Fruit fly (Drosophila melanogaster) whole organism, embryonic: ENCODE data around the gene ana1.

ENCODE experiments used
- Ada2b ChIP-seq: fragments of 200-800 bp; sonication (Bioruptor generic); IDR thresholded peaks from 2 replicates; pipeline ENCODE4 v1.3.6; 2022; ENCODE audit warnings: missing biosample characterization, missing genetic modification characterization
- Awh ChIP-seq: fragments of 200-800 bp; sonication (Bioruptor generic); IDR thresholded peaks from 2 replicates; pipeline ENCODE4, ENCODE4 v1.3.6; 2022; ENCODE audit warnings: missing biosample characterization, missing genetic modification characterization
- CG10565 ChIP-seq: fragments of 200-800 bp; sonication (Bioruptor generic); optimal IDR thresholded peaks from 3 replicates; lab custom pipeline; 2016; ENCODE audit warnings: missing biosample characterization, mild to moderate bottlenecking, missing genetic modification characterization
- CG11398 ChIP-seq: fragments of 200-800 bp; sonication (Bioruptor generic); optimal IDR thresholded peaks from 2 replicates; lab custom pipeline; 2016; ENCODE audit warnings: missing biosample characterization, missing genetic modification characterization
- CG13775 ChIP-seq: fragments of 200-800 bp; sonication (Bioruptor generic); optimal IDR thresholded peaks from 3 replicates; lab custom pipeline; 2017; ENCODE audit warnings: missing biosample characterization, mild to moderate bottlenecking, missing genetic modification characterization
- CG14860 ChIP-seq: fragments of 200-800 bp; sonication (Bioruptor generic); IDR thresholded peaks from 3 replicates; pipeline ENCODE4 v1.3.6; 2022; ENCODE audit warnings: missing biosample characterization, missing genetic modification characterization; ENCODE audit not compliant: partially characterized antibody
- CG15696 ChIP-seq: fragments of 200-800 bp; sonication (Bioruptor generic); optimal IDR thresholded peaks from 2 replicates; lab custom pipeline; 2019; ENCODE audit warnings: missing biosample characterization, mild to moderate bottlenecking, missing genetic modification characterization, moderate library complexity
- CG18262 ChIP-seq: fragments of 200-800 bp; optimal IDR thresholded peaks from 3 replicates; lab custom pipeline; 2019; ENCODE audit warnings: missing biosample characterization, mild to moderate bottlenecking, missing genetic modification characterization, moderate library complexity
- CG2129 ChIP-seq: fragments of 200-800 bp; sonication (Bioruptor generic); IDR thresholded peaks from 2 replicates; pipeline ENCODE4 v1.3.6; 2022; ENCODE audit warnings: missing biosample characterization, missing genetic modification characterization; ENCODE audit not compliant: partially characterized antibody
- CG31365 ChIP-seq: fragments of 200-800 bp; sonication (Bioruptor generic); optimal IDR thresholded peaks from 2 replicates; lab custom pipeline; 2018; ENCODE audit warnings: missing biosample characterization, mild to moderate bottlenecking, missing genetic modification characterization
- CG34422 ChIP-seq: fragments of 200-800 bp; sonication (Bioruptor generic); IDR thresholded peaks from 3 replicates; pipeline ENCODE4 v1.3.6; 2022; ENCODE audit warnings: missing biosample characterization, missing genetic modification characterization
- CG3726 ChIP-seq: fragments of 200-800 bp; sonication (Bioruptor generic); IDR thresholded peaks from 3 replicates; pipeline ENCODE4, ENCODE4 v1.3.6; 2022; ENCODE audit warnings: missing biosample characterization, missing genetic modification characterization
- CG4360 ChIP-seq: fragments of 200-800 bp; sonication (Bioruptor generic); IDR thresholded peaks from 2 replicates; pipeline ENCODE4 v1.3.6; 2022; ENCODE audit warnings: missing biosample characterization, missing genetic modification characterization
- CG43689 ChIP-seq: fragments of 200-800 bp; sonication (Bioruptor generic); IDR thresholded peaks from 2 replicates; pipeline ENCODE4 v1.3.6; 2022; ENCODE audit warnings: missing biosample characterization, missing genetic modification characterization
- CG4707 ChIP-seq: fragments of 200-800 bp; sonication (Bioruptor generic); optimal IDR thresholded peaks from 2 replicates; lab custom pipeline; 2018; ENCODE audit warnings: missing biosample characterization, mild to moderate bottlenecking, missing genetic modification characterization, moderate library complexity
- CG4820 ChIP-seq: fragments of 200-800 bp; sonication (Bioruptor generic); optimal IDR thresholded peaks from 3 replicates; lab custom pipeline; 2016; ENCODE audit warnings: missing biosample characterization, missing genetic modification characterization
- CG6854 ChIP-seq: fragments of 200-800 bp; sonication (Bioruptor generic); optimal IDR thresholded peaks from 3 replicates; lab custom pipeline; 2017; ENCODE audit warnings: missing biosample characterization, mild to moderate bottlenecking, missing genetic modification characterization
- CG7372 ChIP-seq: fragments of 200-800 bp; sonication (Bioruptor generic); IDR thresholded peaks from 2 replicates; pipeline ENCODE4 v1.3.6; 2022; ENCODE audit warnings: missing biosample characterization, missing genetic modification characterization
- CG8089 ChIP-seq: fragments of 200-800 bp; sonication (Bioruptor generic); optimal IDR thresholded peaks from 3 replicates; lab custom pipeline; 2016; ENCODE audit warnings: missing biosample characterization, missing genetic modification characterization
- CG8765 ChIP-seq: fragments of 200-800 bp; sonication (Bioruptor generic); IDR thresholded peaks from 2 replicates; pipeline ENCODE4 v1.3.6; 2022; ENCODE audit warnings: missing biosample characterization, missing genetic modification characterization
- CG8944 ChIP-seq: fragments of 200-800 bp; sonication (Bioruptor generic); optimal IDR thresholded peaks from 3 replicates; lab custom pipeline; 2016; ENCODE audit warnings: missing biosample characterization, missing genetic modification characterization
- CHES-1-like ChIP-seq: fragments of 200-800 bp; sonication (Bioruptor generic); optimal IDR thresholded peaks from 2 replicates; lab custom pipeline; 2016; ENCODE audit warnings: missing biosample characterization, missing genetic modification characterization
- Dip2 ChIP-seq: fragments of 200-800 bp; sonication (Bioruptor generic); IDR thresholded peaks from 2 replicates; pipeline ENCODE4 v1.3.6; 2022; ENCODE audit warnings: missing biosample characterization, missing genetic modification characterization
- Gsc ChIP-seq: fragments of 200-800 bp; sonication (Bioruptor generic); IDR thresholded peaks from 2 replicates; pipeline ENCODE4 v1.3.6; 2022; ENCODE audit warnings: missing biosample characterization, missing genetic modification characterization
- H15 ChIP-seq: fragments of 200-800 bp; sonication (Bioruptor generic); IDR thresholded peaks from 3 replicates; pipeline ENCODE4 v1.3.6; 2022; ENCODE audit warnings: missing biosample characterization, missing genetic modification characterization
- HLHmδ ChIP-seq: fragments of 200-800 bp; sonication (Bioruptor generic); optimal IDR thresholded peaks from 2 replicates; lab custom pipeline; 2018; ENCODE audit warnings: missing biosample characterization, mild to moderate bottlenecking, missing genetic modification characterization, moderate library complexity
- Hmr ChIP-seq: fragments of 200-800 bp; sonication (Bioruptor generic); optimal IDR thresholded peaks from 3 replicates; lab custom pipeline; 2017; ENCODE audit warnings: mild to moderate bottlenecking, missing biosample characterization, missing genetic modification reagents, missing genetic modification characterization
- Hr3 ChIP-seq: fragments of 200-800 bp; sonication (Bioruptor generic); optimal IDR thresholded peaks from 3 replicates; lab custom pipeline; 2016; ENCODE audit warnings: missing biosample characterization, missing genetic modification characterization
- Hr39 ChIP-seq: fragments of >200 bp; optimal IDR thresholded peaks from 2 replicates; lab custom pipeline; 2017
- NC2β ChIP-seq: fragments of 200-800 bp; sonication (Bioruptor generic); optimal IDR thresholded peaks from 2 replicates; lab custom pipeline; 2016; ENCODE audit warnings: missing biosample characterization, missing genetic modification characterization
- PHDP ChIP-seq: fragments of 200-800 bp; sonication (Bioruptor generic); optimal IDR thresholded peaks from 3 replicates; lab custom pipeline; 2018; ENCODE audit warnings: missing biosample characterization, mild to moderate bottlenecking, missing genetic modification characterization, moderate library complexity
- Rfx ChIP-seq: fragments of 200-800 bp; sonication (Bioruptor generic); IDR thresholded peaks from 2 replicates; pipeline ENCODE4 v1.3.6; 2022; ENCODE audit warnings: missing biosample characterization, missing genetic modification characterization
- Stat92E ChIP-seq, 3 experiments: fragments of >200 bp in 2 of 3; fragments of 200-800 bp in 1 of 3; sonication (Bioruptor generic) in 1 of 3; optimal IDR thresholded peaks; 2 replicates each; lab custom pipeline; 2017 to 2019; ENCODE audit warnings: missing biosample characterization in 3 of 3, missing genetic modification characterization in 3 of 3, mild to moderate bottlenecking in 1 of 3, moderate library complexity in 1 of 3
- ac ChIP-seq: fragments of 200-800 bp; sonication (Bioruptor generic); optimal IDR thresholded peaks from 3 replicates; lab custom pipeline; 2017; ENCODE audit warnings: missing biosample characterization, mild to moderate bottlenecking, missing genetic modification characterization
- ara ChIP-seq: fragments of 200-800 bp; sonication (Bioruptor generic); IDR thresholded peaks from 2 replicates; pipeline ENCODE4 v1.3.6; 2022; ENCODE audit warnings: missing biosample characterization, missing genetic modification characterization
- br ChIP-seq: fragments of >200 bp; optimal IDR thresholded peaks from 2 replicates; lab custom pipeline; 2017
- ci ChIP-seq: fragments of 200-800 bp; sonication (Bioruptor generic); IDR thresholded peaks from 3 replicates; pipeline ENCODE4 v1.3.6; 2022; ENCODE audit warnings: missing biosample characterization, missing genetic modification characterization
- croc ChIP-seq: fragments of 200-800 bp; sonication (Bioruptor generic); conservative IDR thresholded peaks from 3 replicates; pipeline ENCODE4 v1.3.6; 2022; ENCODE audit warnings: missing biosample characterization, missing genetic modification characterization
- en ChIP-seq: fragments of 200-800 bp; sonication (Bioruptor generic); optimal IDR thresholded peaks from 2 replicates; lab custom pipeline; 2016; ENCODE audit warnings: missing biosample characterization, missing genetic modification characterization
- grn ChIP-seq: fragments of 200-800 bp; sonication (Bioruptor generic); optimal IDR thresholded peaks from 3 replicates; lab custom pipeline; 2017; ENCODE audit warnings: missing biosample characterization, missing genetic modification characterization
- hth ChIP-seq: fragments of >200 bp; optimal IDR thresholded peaks from 2 replicates; lab custom pipeline; 2017; ENCODE audit warnings: inconsistent platforms
- insv ChIP-seq, 2 experiments: fragments of 200-800 bp; sonication (Bioruptor generic); optimal IDR thresholded peaks; 3 replicates each; lab custom pipeline; 2016 to 2018; ENCODE audit warnings: missing biosample characterization in 2 of 2, missing genetic modification characterization in 2 of 2
- mam ChIP-seq: fragments of 200-800 bp; sonication (Bioruptor generic); optimal IDR thresholded peaks from 3 replicates; lab custom pipeline; 2016; ENCODE audit warnings: missing biosample characterization, missing genetic modification characterization
- mld ChIP-seq: fragments of 200-800 bp; sonication (Bioruptor generic); IDR thresholded peaks from 3 replicates; pipeline ENCODE4 v1.3.6; 2022; ENCODE audit warnings: missing biosample characterization, missing genetic modification characterization; ENCODE audit not compliant: partially characterized antibody
- pb ChIP-seq: fragments of 200-800 bp; sonication (Bioruptor generic); optimal IDR thresholded peaks from 3 replicates; lab custom pipeline; 2016; ENCODE audit warnings: missing biosample characterization, missing genetic modification characterization
- schlank ChIP-seq: fragments of 200-800 bp; sonication (Bioruptor generic); optimal IDR thresholded peaks from 2 replicates; lab custom pipeline; 2018; ENCODE audit warnings: missing biosample characterization, mild to moderate bottlenecking, missing genetic modification characterization
- scrt ChIP-seq: fragments of 200-800 bp; sonication (Bioruptor generic); optimal IDR thresholded peaks from 2 replicates; lab custom pipeline; 2018; ENCODE audit warnings: missing biosample characterization, mild to moderate bottlenecking, missing genetic modification characterization, moderate library complexity
- sqz ChIP-seq: fragments of 200-800 bp; sonication (Bioruptor generic); optimal IDR thresholded peaks from 3 replicates; lab custom pipeline; 2018; ENCODE audit warnings: missing biosample characterization, mild to moderate bottlenecking, missing genetic modification characterization
- sr ChIP-seq: fragments of 200-800 bp; sonication (Bioruptor generic); IDR thresholded peaks from 3 replicates; pipeline ENCODE4 v1.3.6; 2022; ENCODE audit warnings: missing biosample characterization, missing genetic modification characterization
- tgo ChIP-seq: fragments of 200-800 bp; sonication (Bioruptor generic); IDR thresholded peaks from 3 replicates; pipeline ENCODE4 v1.3.6; 2022; ENCODE audit warnings: missing biosample characterization, missing genetic modification characterization
- twi ChIP-seq: fragments of 200-800 bp; optimal IDR thresholded peaks from 2 replicates; lab custom pipeline; 2019; ENCODE audit warnings: missing biosample characterization, mild to moderate bottlenecking, missing genetic modification characterization, moderate library complexity
- zf30C ChIP-seq: fragments of 200-800 bp; sonication (Bioruptor generic); optimal IDR thresholded peaks from 3 replicates; lab custom pipeline; 2018; ENCODE audit warnings: missing biosample characterization, mild to moderate bottlenecking, missing genetic modification characterization

ana1 gene

DNA sequence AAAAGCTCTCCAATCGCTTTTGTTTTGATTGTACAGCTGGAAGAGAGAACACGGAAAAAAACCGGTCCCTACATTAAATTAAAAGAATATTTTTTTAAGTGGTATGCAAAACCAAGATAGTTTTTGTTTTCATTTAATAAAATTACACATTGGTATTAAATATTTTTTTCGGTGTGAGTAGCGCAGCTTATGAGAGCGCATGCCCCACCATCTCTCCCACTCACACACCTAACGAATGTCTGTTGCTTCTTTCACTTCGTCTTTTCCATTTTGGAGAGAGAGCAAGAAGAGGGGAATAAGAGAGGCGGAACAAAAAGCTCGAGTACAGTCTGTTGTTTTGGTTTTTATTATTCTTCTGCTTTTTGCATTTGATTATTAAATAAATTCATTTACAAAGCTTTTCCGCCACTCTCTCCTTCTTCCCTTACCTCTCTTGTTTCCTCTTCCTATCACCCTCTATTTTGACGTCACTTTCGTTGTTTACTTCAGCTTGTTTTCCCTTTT, 42.2 kb downstream of the ana1 start (continued):
- TF ChIP-seq twi (tag; lab: Kevin White, UChicago) (peak; percentile 89), NC2β (GFP tag; lab: Kevin White, UChicago) (peak; percentile 92), PHDP (tag; lab: Kevin White, UChicago) (peak; percentile 99), CG4707 (GFP tag; lab: Kevin White, UChicago) (peak; percentile 88), CG8944 (GFP tag; lab: Kevin White, UChicago) (peak; percentile 90), Hr3 (GFP tag; lab: Kevin White, UChicago) (peak; percentile 96), croc (peak; percentile 92), CG3726 (GFP tag; lab: Robert Waterston, UW) (peak; percentile 97; the same call in 1 of the 3 replicates), Hr39 (lab: Kevin White, UChicago) (no peak), Stat92E (GFP tag; optimal IDR thresholded peaks at IDR 0.05; lab: Kevin White, UChicago) (peak in 1 of 3 experiments; percentile 82), CG15696 (tag; lab: Kevin White, UChicago) (peak; percentile 74), sqz (GFP tag; lab: Kevin White, UChicago) (peak; percentile 95), mam (peak; percentile 97), Ada2b (GFP tag; lab: Robert Waterston, UW) (peak; percentile 98), insv (GFP tag; optimal IDR thresholded peaks at IDR 0.05; lab: Kevin White, UChicago) (peak in 1 of 2 experiments; percentile 72), sr (GFP tag; lab: Robert Waterston, UW) (peak; percentile 96), CG13775 (GFP tag; lab: Kevin White, UChicago) (peak; percentile 95), CHES-1-like (GFP tag; lab: Kevin White, UChicago) (peak; percentile 93), CG43689 (GFP tag; lab: Robert Waterston, UW) (peak; percentile 95), tgo (peak; percentile 98), HLHmδ (GFP tag; lab: Kevin White, UChicago) (no peak), Awh (GFP tag; lab: Robert Waterston, UW) (peak; percentile 99), CG8765 (GFP tag; lab: Robert Waterston, UW) (peak; percentile 94), H15 (GFP tag; lab: Robert Waterston, UW) (peak; percentile 98), CG31365 (peak; percentile 88), CG4360 (GFP tag; lab: Robert Waterston, UW) (peak; percentile 84), zf30C (GFP tag; lab: Kevin White, UChicago) (peak; percentile 98), ac (GFP tag; lab: Kevin White, UChicago) (peak; percentile 59), Dip2 (GFP tag; lab: Robert Waterston, UW) (peak; percentile 42; the same call in 1 of the 2 replicates), CG34422 (GFP tag; lab: Robert Waterston, UW) (peak; percentile 99), CG6854 (GFP tag; lab: Kevin White, UChicago) (peak; percentile 99), Gsc (GFP tag; lab: Robert Waterston, UW) (no peak), CG8089 (GFP tag; lab: Kevin White, UChicago) (peak; percentile 94), ara (GFP tag; lab: Robert Waterston, UW) (peak; percentile 97), hth (no peak), CG4820 (GFP tag; lab: Kevin White, UChicago) (peak; percentile 96), CG11398 (GFP tag; lab: Kevin White, UChicago) (peak; percentile 94), CG10565 (peak; percentile 75), scrt (GFP tag; lab: Kevin White, UChicago) (peak; percentile 97), ci (GFP tag; lab: Robert Waterston, UW) (peak; percentile 99), Rfx (GFP tag; lab: Robert Waterston, UW) (peak; percentile 99), en (GFP tag; lab: Kevin White, UChicago) (peak; percentile 87), Hmr (GFP tag; lab: Kevin White, UChicago) (peak; percentile 99), CG7372 (GFP tag; lab: Robert Waterston, UW) (peak; percentile 96), schlank (peak; percentile 94), CG18262 (tag; lab: Kevin White, UChicago) (peak; percentile 97), CG14860 (GFP tag; lab: Robert Waterston, UW) (no peak), br (lab: Kevin White, UChicago) (no peak), mld (GFP tag; lab: Robert Waterston, UW) (no peak), grn (GFP tag; lab: Kevin White, UChicago) (peak; percentile 74), pb (GFP tag; lab: Kevin White, UChicago) (peak; percentile 83), CG2129 (no peak)
